Worm (Caenorhabditis elegans) whole organism, L1 larva: Measurements from ENCODE around the gene uncp-18.

ENCODE experiments used
- F16B12.6 ChIP-seq: fragments of 150-350 bp; optimal IDR thresholded peaks from 2 replicates; lab custom pipeline; 2014; ENCODE audit warnings: missing biosample characterization, missing genetic modification characterization
- Y116A8C.19 ChIP-seq: sonication (generic microtip); optimal IDR thresholded peaks from 2 replicates; lab custom pipeline; 2016; ENCODE audit warnings: missing compliant biosample characterization, missing genetic modification characterization, borderline replicate concordance
- aha-1 ChIP-seq: fragments of 150-350 bp; optimal IDR thresholded peaks from 2 replicates; lab custom pipeline; 2014; ENCODE audit warnings: missing biosample characterization, missing genetic modification characterization
- aly-2 ChIP-seq: fragments of 150-350 bp; optimal IDR thresholded peaks from 2 replicates; lab custom pipeline; 2014; ENCODE audit warnings: missing biosample characterization, missing genetic modification characterization
- blmp-1 ChIP-seq: fragments of 150-350 bp; optimal IDR thresholded peaks from 2 replicates; lab custom pipeline; 2014; ENCODE audit warnings: missing biosample characterization, missing genetic modification characterization
- ceh-8 ChIP-seq: fragments of 200-800 bp; sonication (Bioruptor generic); optimal IDR thresholded peaks from 2 replicates; lab custom pipeline; 2018; ENCODE audit warnings: mild to moderate bottlenecking, missing genetic modification characterization, moderate library complexity, missing compliant biosample characterization
- ceh-90 ChIP-seq: sonication (generic microtip); optimal IDR thresholded peaks from 2 replicates; lab custom pipeline; 2016; ENCODE audit warnings: missing genetic modification characterization, missing compliant biosample characterization
- dpl-1 ChIP-seq, 3 experiments: fragments of 150-350 bp in 2 of 3; sonication (generic microtip) in 1 of 3; optimal IDR thresholded peaks; 2 replicates each; lab custom pipeline; 2014 to 2017; ENCODE audit warnings: missing biosample characterization in 3 of 3, missing genetic modification characterization in 3 of 3, missing genetic modification reagents in 3 of 3
- efl-1 ChIP-seq, 4 experiments: fragments of 150-350 bp; optimal IDR thresholded peaks in 3 of 4; peaks in 1 of 4; 1 replicate in 1 of 4; 2 replicates in 3 of 4; lab custom pipeline; 2014; ENCODE audit warnings: missing biosample characterization in 2 of 4, missing genetic modification characterization in 2 of 4, missing genetic modification reagents in 2 of 4
- efl-3 ChIP-seq: fragments of 200-800 bp; sonication (Bioruptor generic); optimal IDR thresholded peaks from 2 replicates; lab custom pipeline; 2018; ENCODE audit warnings: mild to moderate bottlenecking, missing genetic modification characterization, missing compliant biosample characterization
- egl-27 ChIP-seq, 2 experiments: fragments of 150-350 bp in 1 of 2; sonication (generic microtip); optimal IDR thresholded peaks; 3 replicates each; lab custom pipeline; 2017 to 2018; ENCODE audit warnings: missing biosample characterization in 2 of 2, missing genetic modification characterization in 2 of 2, missing genetic modification reagents in 2 of 2
- elt-2 ChIP-seq: sonication (generic microtip); optimal IDR thresholded peaks from 2 replicates; lab custom pipeline; 2016; ENCODE audit warnings: missing genetic modification characterization, mild to moderate bottlenecking, inconsistent platforms, missing compliant biosample characterization, missing genetic modification reagents
- fkh-10 ChIP-seq: sonication (generic microtip); optimal IDR thresholded peaks from 2 replicates; lab custom pipeline; 2017; ENCODE audit warnings: missing biosample characterization, missing genetic modification reagents, missing genetic modification characterization
- fkh-4 ChIP-seq: sonication (generic microtip); optimal IDR thresholded peaks from 2 replicates; lab custom pipeline; 2016; ENCODE audit warnings: missing compliant biosample characterization, missing genetic modification characterization, borderline replicate concordance
- fkh-8 ChIP-seq: sonication (generic microtip); optimal IDR thresholded peaks from 2 replicates; lab custom pipeline; 2016; ENCODE audit warnings: mild to moderate bottlenecking, missing genetic modification characterization, missing compliant biosample characterization
- fos-1 ChIP-seq: fragments of 150-350 bp; optimal IDR thresholded peaks from 2 replicates; lab custom pipeline; 2014; ENCODE audit warnings: missing biosample characterization, missing genetic modification characterization
- grh-1 ChIP-seq: fragments of 200-800 bp; sonication (Bioruptor generic); IDR thresholded peaks from 2 replicates; pipeline ENCODE4 v1.3.6; 2022; ENCODE audit warnings: missing genetic modification reagents, missing genetic modification characterization, missing compliant biosample characterization
- hlh-17 ChIP-seq: fragments of 200-800 bp; sonication (Bioruptor generic); optimal IDR thresholded peaks from 2 replicates; lab custom pipeline; 2018; ENCODE audit warnings: missing genetic modification characterization, mild to moderate bottlenecking, missing compliant biosample characterization, moderate library complexity, borderline replicate concordance
- hlh-4 ChIP-seq: sonication (generic microtip); optimal IDR thresholded peaks from 2 replicates; lab custom pipeline; 2016; ENCODE audit warnings: mild to moderate bottlenecking, missing genetic modification characterization, missing compliant biosample characterization
- hpl-2 ChIP-seq: fragments of 150-350 bp; optimal IDR thresholded peaks from 2 replicates; lab custom pipeline; 2014; ENCODE audit warnings: missing biosample characterization, missing genetic modification reagents, missing genetic modification characterization
- mep-1 ChIP-seq: fragments of 150-350 bp; optimal IDR thresholded peaks from 2 replicates; lab custom pipeline; 2014; ENCODE audit warnings: missing biosample characterization, missing genetic modification characterization
- nhr-12 ChIP-seq: sonication (generic microtip); optimal IDR thresholded peaks from 2 replicates; lab custom pipeline; 2017; ENCODE audit warnings: missing biosample characterization, missing genetic modification characterization
- nhr-19 ChIP-seq: fragments of 200-800 bp; sonication (Bioruptor generic); conservative IDR thresholded peaks from 2 replicates; pipeline ENCODE4 v1.3.6; 2022; ENCODE audit warnings: missing genetic modification characterization, missing compliant biosample characterization
- nhr-237 ChIP-seq: fragments of 150-350 bp; optimal IDR thresholded peaks from 2 replicates; lab custom pipeline; 2014; ENCODE audit warnings: missing biosample characterization, missing genetic modification characterization
- nhr-47 ChIP-seq: sonication (generic microtip); optimal IDR thresholded peaks from 2 replicates; lab custom pipeline; 2016; ENCODE audit warnings: mild to moderate bottlenecking, missing genetic modification characterization, moderate library complexity, missing compliant biosample characterization
- nhr-71 ChIP-seq: sonication (generic microtip); optimal IDR thresholded peaks from 2 replicates; lab custom pipeline; 2016; ENCODE audit warnings: mild to moderate bottlenecking, missing genetic modification characterization, moderate library complexity, missing compliant biosample characterization
- nhr-76 ChIP-seq: sonication (generic microtip); optimal IDR thresholded peaks from 2 replicates; lab custom pipeline; 2017; ENCODE audit warnings: missing biosample characterization, missing genetic modification characterization
- nhr-85 ChIP-seq: sonication (generic microtip); peaks from one replicate; lab custom pipeline; 2016; ENCODE audit warnings: missing genetic modification characterization, inconsistent platforms, missing compliant biosample characterization
- pax-3 ChIP-seq: fragments of 200-800 bp; sonication (Bioruptor generic); optimal IDR thresholded peaks from 2 replicates; lab custom pipeline; 2018; ENCODE audit warnings: mild to moderate bottlenecking, missing genetic modification characterization, moderate library complexity, missing compliant biosample characterization
- pqm-1 ChIP-seq: sonication (generic microtip); optimal IDR thresholded peaks from 3 replicates; lab custom pipeline; 2017; ENCODE audit warnings: missing biosample characterization, missing genetic modification characterization
- skn-1 ChIP-seq: fragments of 150-350 bp; optimal IDR thresholded peaks from 2 replicates; lab custom pipeline; 2014; ENCODE audit warnings: missing biosample characterization, missing genetic modification characterization
- snu-23 ChIP-seq: sonication (generic microtip); optimal IDR thresholded peaks from 2 replicates; lab custom pipeline; 2016; ENCODE audit warnings: missing genetic modification characterization, missing compliant biosample characterization
- sox-4 ChIP-seq: sonication (generic microtip); optimal IDR thresholded peaks from 2 replicates; lab custom pipeline; 2016; ENCODE audit warnings: missing genetic modification characterization, missing compliant biosample characterization
- sup-37 ChIP-seq: fragments of 200-800 bp; sonication (Bioruptor generic); optimal IDR thresholded peaks from 2 replicates; lab custom pipeline; 2018; ENCODE audit warnings: mild to moderate bottlenecking, missing genetic modification characterization, missing compliant biosample characterization
- tlp-1 ChIP-seq: fragments of 150-350 bp; optimal IDR thresholded peaks from 2 replicates; lab custom pipeline; 2014; ENCODE audit warnings: missing biosample characterization, missing genetic modification characterization
- unc-30 ChIP-seq: sonication (generic microtip); optimal IDR thresholded peaks from 2 replicates; lab custom pipeline; 2017; ENCODE audit warnings: missing biosample characterization, missing genetic modification characterization
- unc-98 ChIP-seq: fragments of 200-800 bp; sonication (Bioruptor generic); IDR thresholded peaks from 2 replicates; pipeline ENCODE4 v1.3.6; 2022; ENCODE audit warnings: missing genetic modification characterization, missing compliant biosample characterization
- xbp-1 ChIP-seq: sonication (generic microtip); optimal IDR thresholded peaks from 2 replicates; lab custom pipeline; 2016; ENCODE audit warnings: missing genetic modification characterization, missing compliant biosample characterization
- zip-4 ChIP-seq: fragments of 200-800 bp; sonication (Bioruptor generic); optimal IDR thresholded peaks from 2 replicates; lab custom pipeline; 2018; ENCODE audit warnings: mild to moderate bottlenecking, missing genetic modification characterization, moderate library complexity, missing compliant biosample characterization
- ztf-4 ChIP-seq: fragments of 150-350 bp; optimal IDR thresholded peaks from 2 replicates; lab custom pipeline; 2014; ENCODE audit warnings: missing biosample characterization, missing genetic modification characterization

uncp-18 gene

DNA sequence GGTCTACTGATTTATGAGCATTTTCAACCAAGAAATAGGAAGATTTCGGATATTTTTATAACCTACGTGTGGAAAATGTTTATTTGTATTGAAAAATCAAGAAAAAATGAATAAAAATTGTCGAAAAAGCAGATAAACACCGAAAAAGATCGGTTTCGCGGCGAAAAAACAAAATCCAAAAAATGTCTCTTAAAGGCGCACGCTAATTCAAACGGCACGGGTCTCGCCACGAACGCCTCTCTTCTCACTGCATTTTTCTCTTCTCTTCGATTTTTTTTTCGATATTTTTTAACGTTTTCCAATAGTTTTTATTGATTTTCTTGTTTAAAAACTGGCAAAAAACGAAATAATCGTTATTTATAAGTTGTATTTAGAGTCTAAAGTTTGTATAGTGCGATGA, 35.2 kb downstream of the uncp-18 start (continued):
- TF ChIP-seq nhr-85 (tag; lab: Kevin White, UChicago), result no peak
- TF ChIP-seq aly-2 (tag; lab: Kevin White, UChicago), result no peak
- TF ChIP-seq pqm-1 (tag; lab: Kevin White, UChicago), result no peak
- TF ChIP-seq ceh-90 (tag; lab: Kevin White, UChicago), result no peak
- TF ChIP-seq pax-3 (tag; lab: Kevin White, UChicago), result no peak
- no peak for TF ChIP-seq sup-37 (GFP tag; lab: Kevin White, UChicago)
- peak; percentile 25 for TF ChIP-seq xbp-1 (tag; lab: Kevin White, UChicago)
- TF ChIP-seq nhr-12 (tag; lab: Kevin White, UChicago), result no peak
- peak; percentile 28 for TF ChIP-seq nhr-71 (tag; lab: Kevin White, UChicago)
- no peak for TF ChIP-seq Y116A8C.19 (tag; lab: Kevin White, UChicago)
- no peak for TF ChIP-seq blmp-1
- no peak for TF ChIP-seq tlp-1 (tag; lab: Kevin White, UChicago)

DNA sequence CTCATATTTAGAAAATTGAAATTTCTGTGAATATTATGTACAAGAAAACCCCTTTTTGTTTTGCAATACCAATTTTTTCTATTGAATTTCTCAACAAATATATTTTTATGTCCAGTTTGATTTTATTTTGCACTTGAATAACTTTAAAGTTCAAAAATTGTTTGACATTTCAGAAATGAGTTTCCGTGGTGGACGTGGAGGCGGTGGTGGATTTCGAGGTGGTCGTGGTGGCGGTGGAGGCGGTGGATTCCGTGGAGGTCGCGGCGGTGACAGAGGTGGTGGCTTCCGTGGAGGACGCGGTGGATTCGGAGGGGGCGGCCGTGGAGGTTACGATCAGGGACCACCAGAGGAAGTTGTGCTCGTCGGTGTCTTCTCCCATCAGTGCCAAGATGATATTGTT, 35.6 kb downstream of the uncp-18 start, which contains the start of gene garr-1:
Gene garr-1 (plus strand): TSS at position 174 of the 400 bp plus-strand sequence.
- TF ChIP-seq tlp-1 (tag; lab: Kevin White, UChicago), result no peak

DNA sequence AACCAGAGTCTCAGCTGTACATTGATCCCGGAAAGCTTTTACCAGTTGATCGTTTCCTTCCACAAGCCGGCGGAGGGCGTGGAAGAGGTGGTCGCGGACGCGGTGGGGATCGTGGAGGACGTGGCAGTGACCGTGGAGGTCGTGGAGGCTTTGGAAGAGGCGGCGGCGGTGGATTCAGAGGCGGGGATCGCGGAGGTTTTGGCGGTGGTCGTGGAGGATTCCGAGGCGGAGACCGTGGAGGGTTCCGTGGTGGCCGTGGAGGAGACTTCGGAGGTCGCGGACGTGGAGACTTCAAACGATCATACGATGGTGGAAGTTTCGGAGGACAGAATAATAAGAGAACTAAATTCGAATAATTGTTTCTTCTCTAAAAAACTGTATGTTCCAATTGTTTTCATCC, 36.2 kb downstream of the uncp-18 start:
- TF ChIP-seq ceh-8 (GFP tag; lab: Kevin White, UChicago) (peak; percentile 50), egl-27 (tag; optimal IDR thresholded peaks at IDR 0.05; lab: Kevin White, UChicago) (no peak), sox-4 (tag; lab: Kevin White, UChicago) (no peak), skn-1 (tag; lab: Kevin White, UChicago) (no peak), efl-1 (optimal IDR thresholded peaks at IDR 0.05; lab: Kevin White, UChicago) (no peak), efl-1 (GFP tag; optimal IDR thresholded peaks at IDR 0.05 in 1 of 2; lab: Kevin White, UChicago) (peak in 1 of 2 experiments; percentile 10), mep-1 (tag; lab: Kevin White, UChicago) (no peak)
- TF ChIP-seq, all 84 proteins: peak for 2

DNA sequence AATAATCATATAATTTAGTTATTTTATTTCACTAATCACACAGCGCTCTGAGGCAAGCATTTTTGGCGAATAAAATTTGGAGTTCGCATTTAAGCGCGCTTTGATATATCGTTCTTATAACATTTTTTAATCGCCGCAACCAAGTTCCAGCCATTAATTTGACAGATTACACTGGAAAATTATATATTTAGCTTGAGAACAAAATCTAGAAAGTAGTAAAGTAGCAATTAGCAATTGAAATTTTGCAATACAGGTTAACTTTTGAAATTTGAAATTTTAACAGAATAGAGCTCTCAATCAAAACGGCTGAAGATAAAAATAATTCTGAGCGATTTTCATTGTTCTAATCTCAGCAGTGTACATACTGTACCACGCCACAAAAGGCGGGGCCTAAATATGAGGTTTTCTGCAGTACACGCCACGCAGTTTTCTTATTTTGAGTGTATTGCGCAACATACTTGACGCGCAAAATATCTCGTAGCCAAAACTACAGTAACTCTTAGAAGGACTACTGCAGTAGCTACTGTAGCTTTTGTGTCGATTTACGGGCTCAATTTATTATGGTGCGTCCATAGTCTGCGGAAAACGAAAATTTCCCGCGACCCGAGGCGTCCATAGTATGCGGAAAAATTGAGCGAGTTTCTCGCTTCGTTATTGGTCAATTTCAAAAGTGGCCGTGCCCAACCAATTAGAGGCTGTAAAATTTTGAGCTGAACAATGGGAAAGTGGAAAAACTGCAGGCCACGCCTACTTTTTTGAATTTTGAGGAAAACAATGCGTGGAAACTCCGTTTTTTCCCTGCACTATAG, 36.9 kb downstream of the uncp-18 start:
- TF ChIP-seq hlh-4 (tag; lab: Kevin White, UChicago) (no peak), aha-1 (tag; lab: Kevin White, UChicago) (no peak), nhr-12 (tag; lab: Kevin White, UChicago) (no peak), fkh-4 (tag; lab: Kevin White, UChicago) (no peak), dpl-1 (GFP tag; optimal IDR thresholded peaks at IDR 0.05; lab: Kevin White, UChicago) (no peak), nhr-47 (tag; lab: Kevin White, UChicago) (no peak), grh-1 (GFP tag; lab: Robert Waterston, UW) (no peak), ceh-90 (tag; lab: Kevin White, UChicago) (no peak), efl-1 (optimal IDR thresholded peaks at IDR 0.05; lab: Kevin White, UChicago) (no peak), efl-1 (GFP tag; optimal IDR thresholded peaks at IDR 0.05 in 1 of 2; lab: Kevin White, UChicago) (peak in 1 of 2 experiments; percentile 69), F16B12.6 (no peak), elt-2 (no peak), unc-98 (GFP tag; lab: Robert Waterston, UW) (no peak), efl-3 (no peak), fos-1 (tag; lab: Kevin White, UChicago) (no peak), ztf-4 (tag; lab: Kevin White, UChicago) (no peak), nhr-76 (tag; lab: Kevin White, UChicago) (no peak), aly-2 (tag; lab: Kevin White, UChicago) (peak; percentile 3), snu-23 (GFP tag; lab: Kevin White, UChicago) (no peak)

DNA sequence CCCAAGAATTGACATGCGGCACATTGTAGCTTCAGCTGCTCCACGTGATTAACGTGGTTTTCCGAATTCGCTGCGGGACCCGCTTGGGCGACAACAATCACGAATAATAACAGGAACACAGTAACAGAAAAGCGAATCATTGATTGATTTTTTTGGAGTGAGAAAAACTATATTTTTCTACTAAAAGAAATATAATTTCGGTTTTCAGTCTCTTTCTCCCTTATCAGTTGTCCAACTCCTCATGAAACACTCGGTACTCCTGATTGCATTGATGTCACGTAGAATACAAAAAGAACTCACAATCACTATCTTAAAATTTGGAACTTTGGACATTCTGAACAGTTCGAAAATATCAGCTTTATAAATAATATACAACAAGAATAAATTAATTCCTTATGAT, 38.5 kb downstream of the uncp-18 start, which contains the start of gene Y66H1A.5:
Gene Y66H1A.5 (minus strand): TSS at position 265 of the 400 bp plus-strand sequence.
- TF ChIP-seq nhr-237 (no peak), zip-4 (GFP tag; lab: Kevin White, UChicago) (no peak), sup-37 (GFP tag; lab: Kevin White, UChicago) (no peak), nhr-12 (tag; lab: Kevin White, UChicago) (no peak), hlh-17 (no peak), aly-2 (tag; lab: Kevin White, UChicago) (no peak), pax-3 (tag; lab: Kevin White, UChicago) (no peak), fkh-10 (no peak), nhr-19 (no peak), fkh-8 (tag; lab: Kevin White, UChicago) (no peak), nhr-85 (tag; lab: Kevin White, UChicago) (no peak), unc-30 (tag; lab: Kevin White, UChicago) (no peak), nhr-71 (tag; lab: Kevin White, UChicago) (no peak), fos-1 (tag; lab: Kevin White, UChicago) (no peak), hpl-2 (no peak)
